Fruit fly (Drosophila melanogaster): ENCODE measurements around the gene fzy.

Gene fzy

DNA sequence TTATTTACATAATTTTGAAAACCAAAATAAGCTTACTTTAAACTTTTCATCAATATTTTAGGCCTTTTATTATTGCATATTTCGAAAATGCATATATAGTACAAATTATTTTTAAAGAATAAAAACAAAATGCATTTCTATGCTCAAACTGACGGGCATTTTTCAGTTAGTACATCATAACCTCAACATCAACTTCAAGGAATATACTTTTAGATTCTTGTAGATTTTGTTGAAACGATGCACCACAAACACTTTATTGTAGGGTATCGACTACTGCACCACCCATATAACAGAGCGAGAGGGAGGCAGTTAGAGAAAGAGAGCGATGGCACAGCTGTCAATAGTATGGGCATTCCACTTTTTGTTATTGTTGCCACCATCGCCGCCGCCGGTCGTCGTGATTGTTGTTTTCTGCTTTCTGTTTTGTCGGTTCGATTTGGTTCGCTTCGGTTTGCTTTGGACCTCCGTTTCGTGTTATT lies 30.9 kb upstream of the fzy start (continued):
- TF ChIP-seq ss (GFP tag; optimal IDR thresholded peaks at IDR 0.05) (peak; percentile 71 to 74), pdm3 (GFP tag; optimal IDR thresholded peaks at IDR 0.05) (peak; percentile 93), Smox (GFP tag; optimal IDR thresholded peaks at IDR 0.05) (peak; percentile 73), Sox14 (GFP tag; optimal IDR thresholded peaks at IDR 0.05) (peak; percentile 91), CG16779 (tag; optimal IDR thresholded peaks at IDR 0.05) (peak; percentile 80), CG4318 (GFP tag; optimal IDR thresholded peaks at IDR 0.05) (peak; percentile 96), CG3032 (tag; optimal IDR thresholded peaks at IDR 0.05) (peak; percentile 86), CG11902 (GFP tag; optimal IDR thresholded peaks at IDR 0.05) (peak; percentile 55), OdsH (GFP tag; optimal IDR thresholded peaks at IDR 0.05) (peak; percentile 93), vri (GFP tag; optimal IDR thresholded peaks at IDR 0.05) (peak; percentile 40), Eip93F (GFP tag; optimal IDR thresholded peaks at IDR 0.05) (no peak), fd59A (GFP tag; optimal IDR thresholded peaks at IDR 0.05) (peak; percentile 89), CG34406 (GFP tag; optimal IDR thresholded peaks at IDR 0.05) (peak; percentile 78)

DNA sequence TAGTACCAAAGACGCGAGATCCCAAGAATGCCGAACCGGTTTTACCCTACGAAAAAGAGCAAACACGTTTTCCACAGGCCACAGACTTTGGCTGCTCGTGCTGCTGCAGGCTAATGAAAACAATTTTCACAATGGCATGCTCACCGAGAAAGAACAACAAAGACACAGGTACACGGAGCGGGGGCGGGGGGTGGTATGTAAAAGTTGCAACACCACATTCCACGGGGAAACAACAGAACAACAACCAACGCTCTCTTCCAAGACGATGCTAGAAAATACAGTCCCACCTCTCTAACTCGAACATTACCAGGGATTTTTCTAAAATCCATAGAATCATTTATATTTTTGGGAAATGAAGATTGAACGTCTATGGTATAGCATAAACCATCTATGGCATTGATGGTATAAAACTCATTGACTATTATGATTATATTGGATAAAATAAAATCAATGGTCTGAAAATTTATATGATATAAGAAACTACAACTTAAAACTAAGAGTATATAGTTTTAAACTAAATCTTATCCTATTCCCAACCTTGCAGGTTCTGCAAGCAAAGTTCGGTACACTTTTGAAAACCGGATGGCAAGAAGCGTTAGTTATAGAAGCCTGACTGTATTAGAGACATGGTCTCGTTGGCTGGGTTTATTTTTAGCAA lies 29.2 kb upstream of the fzy start:
- no peak for TF ChIP-seq dac (GFP tag; optimal IDR thresholded peaks at IDR 0.05)
- peak; percentile 44 for TF ChIP-seq OdsH (GFP tag; optimal IDR thresholded peaks at IDR 0.05)
- no peak for TF ChIP-seq CG11294 (GFP tag; IDR thresholded peaks at IDR 0.05)
- TF ChIP-seq Eip75B (GFP tag; optimal IDR thresholded peaks at IDR 0.05): peak; percentile 34
- peak; percentile 62 for TF ChIP-seq CG8119 (GFP tag; IDR thresholded peaks at IDR 0.05)
- TF ChIP-seq CG6276 (GFP tag; optimal IDR thresholded peaks at IDR 0.05): peak; percentile 11
- TF ChIP-seq svp (GFP tag): peak; percentile 44
- TF ChIP-seq Hr39 (GFP tag; optimal IDR thresholded peaks at IDR 0.05): peak; percentile 13
- peak; percentile 38 for TF ChIP-seq fd59A (GFP tag; optimal IDR thresholded peaks at IDR 0.05)
- TF ChIP-seq cyc (GFP tag; optimal IDR thresholded peaks at IDR 0.05): no peak
- TF ChIP-seq lz (GFP tag; optimal IDR thresholded peaks at IDR 0.05): peak; percentile 9
- peak; percentile 67 for TF ChIP-seq Eip78C (GFP tag)
- no peak for TF ChIP-seq CG7368 (GFP tag; optimal IDR thresholded peaks at IDR 0.05)
- no peak for TF ChIP-seq Blimp-1 (GFP tag; optimal IDR thresholded peaks at IDR 0.05)
- peak; percentile 81 for TF ChIP-seq CG32006 (GFP tag; optimal IDR thresholded peaks at IDR 0.05)
- peak; percentile 1 for TF ChIP-seq CG3919 (GFP tag; optimal IDR thresholded peaks at IDR 0.05)
- peak; percentile 50 for TF ChIP-seq Met (GFP tag; optimal IDR thresholded peaks at IDR 0.05)
- peak; percentile 40; the same call in 1 of the 2 replicates for TF ChIP-seq CG15336 (GFP tag; IDR thresholded peaks at IDR 0.05)
- peak; percentile 56 for TF ChIP-seq pdm3 (GFP tag; optimal IDR thresholded peaks at IDR 0.05)
- peak; percentile 15 for TF ChIP-seq Smox (GFP tag; optimal IDR thresholded peaks at IDR 0.05)
- TF ChIP-seq dsx (GFP tag; optimal IDR thresholded peaks at IDR 0.05; ENCODE audit: poor library complexity, severe bottlenecking): peak; percentile 16
- no peak for TF ChIP-seq ss (GFP tag; optimal IDR thresholded peaks at IDR 0.05)
- peak; percentile 52 for TF ChIP-seq Hr4 (GFP tag; optimal IDR thresholded peaks at IDR 0.05)
- peak; percentile 51 for TF ChIP-seq CG4318 (GFP tag; optimal IDR thresholded peaks at IDR 0.05)
- TF ChIP-seq CG31627 (GFP tag; optimal IDR thresholded peaks at IDR 0.05): peak; percentile 6
- no peak for TF ChIP-seq CG34406 (GFP tag; optimal IDR thresholded peaks at IDR 0.05)
- no peak for TF ChIP-seq Sox15 (GFP tag; optimal IDR thresholded peaks at IDR 0.05)
- TF ChIP-seq CG3032 (tag; optimal IDR thresholded peaks at IDR 0.05): peak; percentile 50
- peak in 1 of 2 experiments; percentile 46 for TF ChIP-seq salr (GFP tag; optimal IDR thresholded peaks at IDR 0.05)
- TF ChIP-seq topi (GFP tag; optimal IDR thresholded peaks at IDR 0.05): peak; percentile 4
- TF ChIP-seq CG6808 (GFP tag; optimal IDR thresholded peaks at IDR 0.05): peak; percentile 45
- TF ChIP-seq CG10631 (GFP tag; optimal IDR thresholded peaks at IDR 0.05): peak; percentile 62
- peak; percentile 4 for TF ChIP-seq CG10669 (GFP tag; optimal IDR thresholded peaks at IDR 0.05)
- TF ChIP-seq achi (GFP tag; optimal IDR thresholded peaks at IDR 0.05): peak; percentile 50
- TF ChIP-seq CG6792 (GFP tag; optimal IDR thresholded peaks at IDR 0.05): no peak
- peak; percentile 38 for TF ChIP-seq Ets96B (tag; optimal IDR thresholded peaks at IDR 0.05)
- peak; percentile 50 for TF ChIP-seq acj6 (GFP tag; optimal IDR thresholded peaks at IDR 0.05)
- peak; percentile 43 for TF ChIP-seq Sox14 (GFP tag; optimal IDR thresholded peaks at IDR 0.05)

All from whole organism, prepupa.